Worm (Caenorhabditis elegans) whole organism, young adult: ENCODE results near the gene Y45G12B.3.

Source experiments
- B0035.1 ChIP-seq: sonication (generic microtip); optimal IDR thresholded peaks from 2 replicates; lab custom pipeline; 2016; ENCODE audit warnings: missing genetic modification characterization, mild to moderate bottlenecking, missing compliant biosample characterization, missing genotype, missing genetic modification reagents
- F10E7.11 ChIP-seq: sonication (generic microtip); optimal IDR thresholded peaks from 2 replicates; lab custom pipeline; 2017; ENCODE audit warnings: mild to moderate bottlenecking, missing genetic modification characterization, moderate library complexity, missing compliant biosample characterization
- F33H1.4 ChIP-seq: fragments of 200-800 bp; sonication (Bioruptor generic); IDR thresholded peaks from 2 replicates; pipeline ENCODE4 v1.3.6; 2022; ENCODE audit warnings: missing genetic modification reagents, missing genetic modification characterization, missing compliant biosample characterization
- F49E8.2 ChIP-seq: sonication (generic microtip); optimal IDR thresholded peaks from 3 replicates; lab custom pipeline; 2017; ENCODE audit warnings: missing genetic modification characterization, mild to moderate bottlenecking, missing compliant biosample characterization, antibody characterized with exemption, moderate library complexity; ENCODE audit not compliant: insufficient read depth
- F52B5.7 ChIP-seq: sonication (generic microtip); optimal IDR thresholded peaks from 2 replicates; lab custom pipeline; 2016; ENCODE audit warnings: mild to moderate bottlenecking, missing genetic modification characterization, missing compliant biosample characterization
- F57C9.4 ChIP-seq: sonication (generic microtip); optimal IDR thresholded peaks from 2 replicates; lab custom pipeline; 2017; ENCODE audit warnings: mild to moderate bottlenecking, missing genetic modification characterization, missing compliant biosample characterization
- T07F8.4 ChIP-seq: sonication (generic microtip); optimal IDR thresholded peaks from 2 replicates; lab custom pipeline; 2016; ENCODE audit warnings: mild to moderate bottlenecking, missing genetic modification characterization, moderate library complexity, missing compliant biosample characterization
- Y53F4B.3 ChIP-seq: fragments of 200-800 bp; sonication (Bioruptor generic); IDR thresholded peaks from 2 replicates; pipeline ENCODE4 v1.3.6; 2022; ENCODE audit warnings: missing genetic modification reagents, missing genetic modification characterization, missing compliant biosample characterization
- Y53G8AR.9 ChIP-seq: fragments of 200-800 bp; sonication (Bioruptor generic); conservative IDR thresholded peaks from 2 replicates; pipeline ENCODE4 v1.3.6; 2022; ENCODE audit warnings: missing genetic modification reagents, missing genetic modification characterization, missing compliant biosample characterization
- ZK185.1 ChIP-seq: sonication (generic microtip); optimal IDR thresholded peaks from 2 replicates; lab custom pipeline; 2016; ENCODE audit warnings: mild to moderate bottlenecking, missing genetic modification characterization, missing compliant biosample characterization; ENCODE audit not compliant: poor library complexity, severe bottlenecking
- akir-1 ChIP-seq: fragments of 200-800 bp; sonication (Bioruptor generic); optimal IDR thresholded peaks from 2 replicates; lab custom pipeline; 2018; ENCODE audit warnings: mild to moderate bottlenecking, missing genetic modification characterization, moderate library complexity, missing compliant biosample characterization
- ama-1 ChIP-seq, 3 experiments: fragments of 150-350 bp in 1 of 3; sonication (generic microtip) in 2 of 3; optimal IDR thresholded peaks; 2 replicates each; lab custom pipeline; 2014 to 2018; ENCODE audit warnings: missing biosample characterization in 2 of 3, missing genetic modification characterization in 2 of 3, missing genetic modification reagents in 2 of 3
- aptf-2 ChIP-seq: fragments of 200-800 bp; sonication (Bioruptor generic); conservative IDR thresholded peaks from 2 replicates; pipeline ENCODE4 v1.3.6; 2022; ENCODE audit warnings: missing genetic modification reagents, missing genetic modification characterization, missing compliant biosample characterization
- athp-1 ChIP-seq: sonication (generic microtip); optimal IDR thresholded peaks from 2 replicates; lab custom pipeline; 2017; ENCODE audit warnings: mild to moderate bottlenecking, missing genetic modification characterization, missing compliant biosample characterization
- attf-5 ChIP-seq: fragments of 200-800 bp; sonication (Bioruptor generic); optimal IDR thresholded peaks from 2 replicates; lab custom pipeline; 2018; ENCODE audit warnings: mild to moderate bottlenecking, missing genetic modification characterization, missing compliant biosample characterization
- bed-1 ChIP-seq: fragments of 200-800 bp; sonication (Bioruptor generic); IDR thresholded peaks from 2 replicates; pipeline ENCODE4 v1.3.6; 2022; ENCODE audit warnings: missing genetic modification reagents, missing genetic modification characterization, missing compliant biosample characterization
- ceh-27 ChIP-seq: fragments of 200-800 bp; sonication (Bioruptor generic); optimal IDR thresholded peaks from 2 replicates; lab custom pipeline; 2018; ENCODE audit warnings: mild to moderate bottlenecking, missing genetic modification characterization, moderate library complexity, missing compliant biosample characterization
- ceh-91 ChIP-seq: fragments of 200-800 bp; sonication (Bioruptor generic); IDR thresholded peaks from 2 replicates; pipeline ENCODE4 v1.3.6; 2022; ENCODE audit warnings: missing genetic modification reagents, missing genetic modification characterization, missing compliant biosample characterization
- chd-7 ChIP-seq: sonication (generic microtip); optimal IDR thresholded peaks from 2 replicates; lab custom pipeline; 2016; ENCODE audit warnings: mild to moderate bottlenecking, missing genetic modification characterization, moderate library complexity, missing compliant biosample characterization
- dox-1 ChIP-seq: fragments of 200-800 bp; sonication (Bioruptor generic); IDR thresholded peaks from 2 replicates; pipeline ENCODE4 v1.3.6; 2022; ENCODE audit warnings: missing genetic modification reagents, missing genetic modification characterization, missing compliant biosample characterization
- dpff-1 ChIP-seq: sonication (generic microtip); optimal IDR thresholded peaks from 2 replicates; lab custom pipeline; 2017; ENCODE audit warnings: mild to moderate bottlenecking, missing genetic modification characterization, missing compliant biosample characterization
- gei-17 ChIP-seq: fragments of 200-800 bp; sonication (Bioruptor generic); optimal IDR thresholded peaks from 2 replicates; lab custom pipeline; 2018; ENCODE audit warnings: mild to moderate bottlenecking, missing genetic modification characterization, missing compliant biosample characterization
- hmg-20 ChIP-seq: fragments of 200-800 bp; sonication (Bioruptor generic); IDR thresholded peaks from 2 replicates; pipeline ENCODE4 v1.3.6; 2022; ENCODE audit warnings: missing genetic modification reagents, missing genetic modification characterization, missing compliant biosample characterization
- let-607 ChIP-seq, 2 experiments: fragments of 200-800 bp in 1 of 2; sonication (Bioruptor generic) in 1 of 2; sonication (generic microtip) in 1 of 2; optimal IDR thresholded peaks; 2 replicates each; lab custom pipeline; 2016 to 2018; ENCODE audit warnings: mild to moderate bottlenecking in 2 of 2, missing compliant biosample characterization in 2 of 2, missing genetic modification characterization in 2 of 2, moderate library complexity in 2 of 2, missing genotype in 1 of 2
- lin-26 ChIP-seq: fragments of 200-800 bp; sonication (Bioruptor generic); IDR thresholded peaks from 2 replicates; pipeline ENCODE4 v1.3.6; 2022; ENCODE audit warnings: missing genetic modification reagents, missing genetic modification characterization, missing compliant biosample characterization
- lin-35 ChIP-seq, 3 experiments: fragments of 150-350 bp in 2 of 3; sonication (generic microtip) in 1 of 3; optimal IDR thresholded peaks; 2 replicates each; lab custom pipeline; 2014 to 2018; ENCODE audit warnings: missing biosample characterization in 3 of 3, missing genetic modification characterization in 3 of 3, missing genetic modification reagents in 3 of 3
- lir-1 ChIP-seq: fragments of 200-800 bp; sonication (Bioruptor generic); conservative IDR thresholded peaks from 2 replicates; pipeline ENCODE4 v1.3.6; 2022; ENCODE audit warnings: missing genetic modification reagents, missing genetic modification characterization, missing compliant biosample characterization
- lsl-1 ChIP-seq: fragments of 200-800 bp; sonication (Bioruptor generic); optimal IDR thresholded peaks from 2 replicates; lab custom pipeline; 2018; ENCODE audit warnings: mild to moderate bottlenecking, missing genetic modification characterization, moderate library complexity, missing compliant biosample characterization
- madf-10 ChIP-seq: sonication (generic microtip); optimal IDR thresholded peaks from 2 replicates; lab custom pipeline; 2016; ENCODE audit warnings: mild to moderate bottlenecking, missing genetic modification characterization, missing compliant biosample characterization
- madf-3 ChIP-seq: fragments of 200-800 bp; sonication (Bioruptor generic); IDR thresholded peaks from 2 replicates; pipeline ENCODE4 v1.3.6; 2022; ENCODE audit warnings: missing genetic modification reagents, missing genetic modification characterization, missing compliant biosample characterization
- madf-8 ChIP-seq: fragments of 200-800 bp; sonication (Bioruptor generic); conservative IDR thresholded peaks from 2 replicates; pipeline ENCODE4 v1.3.6; 2022; ENCODE audit warnings: missing genetic modification reagents, missing genetic modification characterization, missing compliant biosample characterization
- mxl-1 ChIP-seq: sonication (generic microtip); optimal IDR thresholded peaks from 2 replicates; lab custom pipeline; 2016; ENCODE audit warnings: missing genetic modification characterization, missing compliant biosample characterization
- nfya-2 ChIP-seq: fragments of 200-800 bp; sonication (Bioruptor generic); IDR thresholded peaks from 2 replicates; pipeline ENCODE4 v1.3.6; 2022; ENCODE audit warnings: missing genetic modification reagents, missing genetic modification characterization, missing compliant biosample characterization
- nfyb-1 ChIP-seq: fragments of 200-800 bp; sonication (Bioruptor generic); IDR thresholded peaks from 2 replicates; pipeline ENCODE4 v1.3.6; 2022; ENCODE audit warnings: missing genetic modification reagents, missing genetic modification characterization, missing compliant biosample characterization
- nhr-179 ChIP-seq: sonication (generic microtip); optimal IDR thresholded peaks from 2 replicates; lab custom pipeline; 2016; ENCODE audit warnings: mild to moderate bottlenecking, missing genetic modification characterization, missing compliant biosample characterization
- nhr-27 ChIP-seq: fragments of 200-800 bp; sonication (Bioruptor generic); optimal IDR thresholded peaks from 2 replicates; lab custom pipeline; 2018; ENCODE audit warnings: mild to moderate bottlenecking, missing genetic modification characterization, moderate library complexity, missing compliant biosample characterization
- nhr-90 ChIP-seq: sonication (generic microtip); optimal IDR thresholded peaks from 2 replicates; lab custom pipeline; 2016; ENCODE audit warnings: missing genotype, mild to moderate bottlenecking, missing genetic modification characterization, missing compliant biosample characterization
- rpc-1 ChIP-seq, 2 experiments: fragments of 150-350 bp in 1 of 2; sonication (generic microtip) in 1 of 2; optimal IDR thresholded peaks; 2 replicates each; lab custom pipeline; 2014 to 2018; ENCODE audit warnings: missing biosample characterization in 1 of 2, missing genetic modification characterization in 1 of 2, missing genetic modification reagents in 1 of 2, missing genotype in 1 of 2
- sea-2 ChIP-seq: fragments of 200-800 bp; sonication (Bioruptor generic); IDR thresholded peaks from 2 replicates; pipeline ENCODE4 v1.3.6; 2022; ENCODE audit warnings: missing genetic modification characterization, missing compliant biosample characterization
- snpc-1.1 ChIP-seq: sonication (generic microtip); optimal IDR thresholded peaks from 2 replicates; lab custom pipeline; 2017; ENCODE audit warnings: missing genetic modification characterization, mild to moderate bottlenecking, missing compliant biosample characterization, antibody characterized with exemption, moderate library complexity, missing genotype, missing genetic modification reagents; ENCODE audit not compliant: insufficient read depth
- sptf-2 ChIP-seq: fragments of 200-800 bp; sonication (Bioruptor generic); optimal IDR thresholded peaks from 2 replicates; lab custom pipeline; 2018; ENCODE audit warnings: mild to moderate bottlenecking, missing genetic modification characterization, missing compliant biosample characterization
- tbp1 ChIP-seq: fragments of 200-800 bp; sonication (Bioruptor generic); optimal IDR thresholded peaks from 2 replicates; lab custom pipeline; 2018; ENCODE audit warnings: mild to moderate bottlenecking, missing genetic modification characterization, missing compliant biosample characterization
- tbx-9 ChIP-seq: sonication (generic microtip); optimal IDR thresholded peaks from 2 replicates; lab custom pipeline; 2016; ENCODE audit warnings: borderline replicate concordance, missing genetic modification characterization, inconsistent platforms, missing compliant biosample characterization
- zim-3 ChIP-seq: sonication (generic microtip); optimal IDR thresholded peaks from 2 replicates; lab custom pipeline; 2017; ENCODE audit warnings: mild to moderate bottlenecking, missing genetic modification characterization, moderate library complexity, missing compliant biosample characterization
- ztf-18 ChIP-seq: sonication (generic microtip); optimal IDR thresholded peaks from 2 replicates; lab custom pipeline; 2016; ENCODE audit warnings: missing genotype, mild to moderate bottlenecking, missing genetic modification characterization, missing compliant biosample characterization
- ztf-22 ChIP-seq: fragments of 200-800 bp; sonication (Bioruptor generic); optimal IDR thresholded peaks from 2 replicates; lab custom pipeline; 2018; ENCODE audit warnings: mild to moderate bottlenecking, missing genetic modification characterization, moderate library complexity, missing compliant biosample characterization
- ztf-26 ChIP-seq: sonication (generic microtip); optimal IDR thresholded peaks from 2 replicates; lab custom pipeline; 2017; ENCODE audit warnings: missing genetic modification characterization, missing compliant biosample characterization
- ztf-28 ChIP-seq: fragments of 200-800 bp; sonication (Bioruptor generic); IDR thresholded peaks from 2 replicates; pipeline ENCODE4 v1.3.6; 2022; ENCODE audit warnings: missing genetic modification reagents, missing genetic modification characterization, missing compliant biosample characterization

Y45G12B.3 gene

DNA sequence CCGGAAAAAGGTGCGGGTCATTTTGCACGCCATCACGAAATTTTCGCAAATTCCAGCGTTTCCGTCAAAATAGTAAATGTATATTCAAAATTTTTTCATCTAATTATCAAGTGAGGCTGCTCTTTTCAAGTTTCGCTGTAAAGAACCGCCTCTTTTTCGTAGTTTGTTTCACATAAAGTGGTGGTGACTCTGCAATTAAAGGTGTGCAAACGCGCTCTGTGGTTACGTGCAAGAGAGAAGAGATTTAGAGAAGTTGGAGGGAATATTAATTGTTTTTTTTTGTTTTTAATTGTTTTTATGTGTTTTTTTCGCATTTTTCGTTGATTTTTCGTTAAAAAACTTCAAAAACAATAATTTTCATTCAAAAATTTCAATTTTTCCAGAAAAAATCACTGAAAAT, 23.5 kb downstream of the Y45G12B.3 start, which contains the start of gene W02G9.3 (continued):
- TF ChIP-seq lsl-1 (GFP tag; lab: Kevin White, UChicago) (peak; percentile 58), lir-1 (GFP tag; lab: Robert Waterston, UW) (no peak), mxl-1 (tag; lab: Kevin White, UChicago) (no peak), Y53G8AR.9 (GFP tag; lab: Robert Waterston, UW) (no peak), snpc-1.1 (tag; lab: Kevin White, UChicago) (peak; percentile 3), ztf-22 (GFP tag; lab: Kevin White, UChicago) (no peak), B0035.1 (no peak), rpc-1 (optimal IDR thresholded peaks at IDR 0.05; lab: Kevin White, UChicago) (no peak), rpc-1 (tag; optimal IDR thresholded peaks at IDR 0.05; lab: Kevin White, UChicago) (no peak), tbp1 (GFP tag; lab: Kevin White, UChicago) (peak; percentile 58), nhr-90 (no peak), F49E8.2 (peak; percentile 60), Y53F4B.3 (no peak), T07F8.4 (no peak), nfyb-1 (GFP tag; lab: Robert Waterston, UW) (no peak), tbx-9 (tag; lab: Kevin White, UChicago) (no peak), ztf-28 (GFP tag; lab: Robert Waterston, UW) (no peak), lin-35 (GFP tag; optimal IDR thresholded peaks at IDR 0.05; lab: Kevin White, UChicago) (peak in 1 of 3 experiments; percentile 81), dpff-1 (tag; lab: Kevin White, UChicago) (no peak), athp-1 (tag; lab: Kevin White, UChicago) (no peak), attf-5 (GFP tag; lab: Kevin White, UChicago) (peak; percentile 72), akir-1 (no peak), F57C9.4 (tag; lab: Kevin White, UChicago) (no peak), let-607 (tag; optimal IDR thresholded peaks at IDR 0.05; lab: Kevin White, UChicago) (peak in 1 of 2 experiments; percentile 15), ceh-91 (GFP tag; lab: Robert Waterston, UW) (peak; percentile 44; the same call in 1 of the 2 replicates), madf-3 (GFP tag; lab: Robert Waterston, UW) (0 out of 2 replicates have a peak, but pooled peaks have one; percentile 43), sptf-2 (GFP tag; lab: Kevin White, UChicago) (no peak), F33H1.4 (GFP tag; lab: Robert Waterston, UW) (peak; percentile 46; the same call in 1 of the 2 replicates), ceh-27 (GFP tag; lab: Kevin White, UChicago) (peak; percentile 51), lin-26 (GFP tag; lab: Robert Waterston, UW) (no peak), ama-1 (optimal IDR thresholded peaks at IDR 0.05; lab: Kevin White, UChicago) (no peak), ama-1 (GFP tag; optimal IDR thresholded peaks at IDR 0.05; lab: Kevin White, UChicago) (no peak), ZK185.1 (tag; lab: Kevin White, UChicago) (no peak), bed-1 (GFP tag; lab: Robert Waterston, UW) (no peak), madf-10 (tag; lab: Kevin White, UChicago) (no peak), madf-8 (GFP tag; lab: Robert Waterston, UW) (no peak), dox-1 (peak; percentile 64; the same call in 1 of the 2 replicates), gei-17 (GFP tag; lab: Kevin White, UChicago) (no peak), hmg-20 (no peak), zim-3 (tag; lab: Kevin White, UChicago) (no peak), chd-7 (no peak), F10E7.11 (tag; lab: Kevin White, UChicago) (no peak), nfya-2 (GFP tag; lab: Robert Waterston, UW) (no peak), ztf-26 (tag; lab: Kevin White, UChicago) (no peak), sea-2 (GFP tag; lab: Robert Waterston, UW) (no peak), nhr-179 (no peak), aptf-2 (no peak), F52B5.7 (tag; lab: Kevin White, UChicago) (no peak), ztf-18 (tag; lab: Kevin White, UChicago) (no peak), nhr-27 (no peak)
